Worm (Caenorhabditis elegans) whole organism, midembryonic: Measurements from ENCODE around the gene Y57E12AR.1.

Experiments used
- flt-1 ChIP-seq: fragments of 200-800 bp; sonication (Bioruptor generic); IDR thresholded peaks from 2 replicates; pipeline ENCODE4 v1.3.6; 2022; ENCODE audit warnings: missing genetic modification characterization, missing compliant biosample characterization
- klf-2 ChIP-seq: fragments of 200-800 bp; sonication (Bioruptor generic); conservative IDR thresholded peaks from 2 replicates; pipeline ENCODE4 v1.3.6; 2022; ENCODE audit warnings: missing genetic modification reagents, missing genetic modification characterization, missing compliant biosample characterization
- ref-1 ChIP-seq: fragments of 200-800 bp; sonication (Bioruptor generic); conservative IDR thresholded peaks from 2 replicates; pipeline ENCODE4 v1.3.6; 2022; ENCODE audit warnings: missing genetic modification reagents, missing genetic modification characterization, missing compliant biosample characterization
- tab-1 ChIP-seq: fragments of 200-800 bp; sonication (Bioruptor generic); IDR thresholded peaks from 2 replicates; pipeline ENCODE4 v1.3.6; 2022; ENCODE audit warnings: missing genetic modification characterization, missing compliant biosample characterization

DNA sequence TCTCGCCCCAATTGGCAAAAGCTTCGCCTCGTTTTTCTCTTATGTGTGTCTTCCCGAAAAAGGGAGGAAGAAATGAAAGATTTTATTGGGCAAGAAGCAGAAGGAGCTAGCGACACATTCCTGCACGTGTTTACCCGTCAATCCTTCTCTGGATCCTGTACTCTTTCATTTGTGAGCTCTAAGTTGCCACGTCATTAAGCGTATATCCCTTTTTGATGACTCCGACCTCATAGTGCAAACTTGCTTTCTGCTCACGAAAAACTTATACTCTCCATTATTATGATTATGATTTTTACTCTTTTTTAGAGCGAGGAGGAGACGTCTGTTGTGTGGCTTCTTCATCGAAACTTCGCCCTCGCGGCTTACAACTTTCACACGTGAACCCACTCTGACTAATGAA is 7.2 kb upstream of the Y57E12AR.1 start, which contains the start of gene F27B10.1:
- no peak for TF ChIP-seq tab-1 (GFP tag; lab: Robert Waterston, UW)
- no peak for TF ChIP-seq ref-1
- TF ChIP-seq klf-2 (GFP tag; lab: Robert Waterston, UW): no peak
- no peak for TF ChIP-seq flt-1 (GFP tag; lab: Robert Waterston, UW)
